Fruit fly (Drosophila melanogaster): ENCODE measurements around the gene Mnt.
A peak's percentile ranks its signal among the peaks of the same experiment; 100 is the strongest.

Mnt gene

DNA sequence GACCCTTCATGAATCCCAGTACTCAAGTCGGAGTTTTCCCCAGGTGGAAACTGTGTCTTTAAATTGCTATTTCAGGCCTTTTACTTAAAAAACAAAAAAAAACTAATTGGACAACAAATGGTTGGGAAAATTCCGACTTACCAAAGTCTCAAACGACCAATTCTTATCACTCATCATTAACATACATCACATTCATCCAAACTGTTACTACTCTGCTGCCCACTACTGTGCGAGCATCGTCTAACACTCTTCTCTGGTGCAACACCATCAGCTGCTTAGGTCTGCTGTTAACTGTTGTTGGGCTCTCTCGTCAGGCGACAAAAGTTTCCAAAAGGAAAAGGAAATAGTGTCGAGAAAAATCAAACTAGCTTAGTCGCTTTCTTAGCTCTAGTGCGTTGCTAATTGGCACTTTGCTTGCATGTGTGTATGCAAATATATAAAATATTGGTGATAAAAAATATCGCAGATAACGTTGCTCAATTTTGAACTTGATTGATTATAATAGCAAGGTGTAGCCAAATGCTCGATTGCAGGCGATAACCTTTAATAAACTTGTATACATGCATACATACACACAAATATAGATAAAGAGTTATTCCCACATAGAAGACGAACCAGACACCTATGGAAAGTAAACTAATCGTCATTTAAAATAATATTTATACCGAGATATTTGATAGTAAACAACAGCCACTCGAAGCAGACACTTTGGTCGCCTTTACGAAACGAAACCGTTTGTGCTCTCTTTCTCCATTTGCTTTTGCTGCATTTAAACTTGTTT, 22.6 kb downstream of the Mnt start (continued):
- TF ChIP-seq B-H2 (GFP tag; optimal IDR thresholded peaks at IDR 0.05) (no peak), lab (GFP tag; optimal IDR thresholded peaks at IDR 0.05) (peak; percentile 46), Med (GFP tag) (peak; percentile 77), CG6813 (GFP tag; optimal IDR thresholded peaks at IDR 0.05) (peak; percentile 13), dan (GFP tag; IDR thresholded peaks at IDR 0.05) (no peak), fd3F (GFP tag; optimal IDR thresholded peaks at IDR 0.05) (no peak), CG3281 (GFP tag; optimal IDR thresholded peaks at IDR 0.05) (peak; percentile 15), ATbp (GFP tag; optimal IDR thresholded peaks at IDR 0.05) (peak; percentile 57), CG15479 (GFP tag; optimal IDR thresholded peaks at IDR 0.05) (no peak), scrt (GFP tag; optimal IDR thresholded peaks at IDR 0.05) (peak; percentile 16), CG3726 (GFP tag; IDR thresholded peaks at IDR 0.05) (no peak), ac (GFP tag; optimal IDR thresholded peaks at IDR 0.05) (peak; percentile 3), CG34422 (GFP tag; IDR thresholded peaks at IDR 0.05) (no peak), CG10209 (GFP tag; optimal IDR thresholded peaks at IDR 0.05) (peak; percentile 60), Ssrp (tag; optimal IDR thresholded peaks at IDR 0.05) (peak; percentile 75), CG3163 (GFP tag; optimal IDR thresholded peaks at IDR 0.05) (no peak), Hr78 (GFP tag; optimal IDR thresholded peaks at IDR 0.05) (peak in 1 of 2 experiments; percentile 85), CG7357 (GFP tag; IDR thresholded peaks at IDR 0.05) (no peak), zfh2 (GFP tag; optimal IDR thresholded peaks at IDR 0.05) (no peak), CG17359 (tag; optimal IDR thresholded peaks at IDR 0.05) (peak; percentile 70), CG18262 (tag; optimal IDR thresholded peaks at IDR 0.05) (peak; percentile 85), Optix (GFP tag; IDR thresholded peaks at IDR 0.05) (no peak), ham (GFP tag; IDR thresholded peaks at IDR 0.05) (no peak), fd102C (GFP tag; optimal IDR thresholded peaks at IDR 0.05) (no peak), CG6791 (GFP tag; IDR thresholded peaks at IDR 0.05; ENCODE audit: partially characterized antibody) (no peak), CG4328 (GFP tag; optimal IDR thresholded peaks at IDR 0.05) (no peak), CG1647 (GFP tag; optimal IDR thresholded peaks at IDR 0.05) (no peak), CG2678 (tag; optimal IDR thresholded peaks at IDR 0.05) (peak; percentile 77), CG12155 (GFP tag; optimal IDR thresholded peaks at IDR 0.05) (peak; percentile 15), bbx (GFP tag; IDR thresholded peaks at IDR 0.05; ENCODE audit: partially characterized antibody) (no peak), exex (tag; optimal IDR thresholded peaks at IDR 0.05) (peak; percentile 26), Bteb2 (GFP tag; optimal IDR thresholded peaks at IDR 0.05) (no peak), chif (GFP tag; optimal IDR thresholded peaks at IDR 0.05) (peak; percentile 37 to 64), otp (GFP tag; IDR thresholded peaks at IDR 0.05) (no peak), Camta (GFP tag; optimal IDR thresholded peaks at IDR 0.05) (peak; percentile 47), CG9932 (GFP tag; IDR thresholded peaks at IDR 0.05) (no peak), CG5245 (GFP tag; optimal IDR thresholded peaks at IDR 0.05) (peak; percentile 21), CG12071 (GFP tag; optimal IDR thresholded peaks at IDR 0.05) (no peak), HmgD (GFP tag; optimal IDR thresholded peaks at IDR 0.05) (no peak), CG11504 (tag; optimal IDR thresholded peaks at IDR 0.05) (peak; percentile 74), MTF-1 (GFP tag; optimal IDR thresholded peaks at IDR 0.05; ENCODE audit: borderline replicate concordance) (no peak), ato (GFP tag; IDR thresholded peaks at IDR 0.05; ENCODE audit: partially characterized antibody) (no peak), CG1233 (GFP tag; optimal IDR thresholded peaks at IDR 0.05) (peak; percentile 59), tgo (GFP tag; IDR thresholded peaks at IDR 0.05) (peak; percentile 50; the same call in 2 of the 3 replicates), crc (GFP tag; optimal IDR thresholded peaks at IDR 0.05) (peak; percentile 7), gem (tag; optimal IDR thresholded peaks at IDR 0.05) (peak; percentile 75), CG18476 (GFP tag; optimal IDR thresholded peaks at IDR 0.05) (peak; percentile 42), CG4854 (GFP tag; optimal IDR thresholded peaks at IDR 0.05) (peak; percentile 15)
